Fruit fly (Drosophila melanogaster): ENCODE measurements around the gene nerfin-1.
A peak's percentile ranks its signal among the peaks of the same experiment; 100 is the strongest.

nerfin-1 gene

dm6 chr3L:917225-917624 lies 8.3 kb downstream of the nerfin-1 start (continued):
- TF ChIP-seq Fer2 (tag; optimal IDR thresholded peaks at IDR 0.05) (no peak), cg (GFP tag; optimal IDR thresholded peaks at IDR 0.05) (no peak), CG12391 (tag; optimal IDR thresholded peaks at IDR 0.05) (peak; percentile 10), Hr39 (optimal IDR thresholded peaks at IDR 0.05) (no peak), CG17385 (GFP tag; optimal IDR thresholded peaks at IDR 0.05) (peak; percentile 32), CG31224 (GFP tag; IDR thresholded peaks at IDR 0.05) (no peak), CG17361 (GFP tag; IDR thresholded peaks at IDR 0.05) (no peak), sug (tag; optimal IDR thresholded peaks at IDR 0.05) (no peak), ab (GFP tag; optimal IDR thresholded peaks at IDR 0.05) (no peak), CG7928 (GFP tag; optimal IDR thresholded peaks at IDR 0.05) (no peak), Sin3A (optimal IDR thresholded peaks at IDR 0.05) (no peak), Tbp (GFP tag; optimal IDR thresholded peaks at IDR 0.05) (no peak), Med (GFP tag) (peak; percentile 52), CG17612 (GFP tag; IDR thresholded peaks at IDR 0.05) (no peak), sd (tag; optimal IDR thresholded peaks at IDR 0.05) (no peak), sqz (GFP tag; optimal IDR thresholded peaks at IDR 0.05) (no peak), Fer1 (GFP tag; optimal IDR thresholded peaks at IDR 0.05) (peak; percentile 66), gsb-n (tag; optimal IDR thresholded peaks at IDR 0.05) (no peak), ac (GFP tag; optimal IDR thresholded peaks at IDR 0.05) (no peak), org-1 (GFP tag; optimal IDR thresholded peaks at IDR 0.05) (no peak), CG14050 (GFP tag; IDR thresholded peaks at IDR 0.05) (no peak), CG2129 (GFP tag; IDR thresholded peaks at IDR 0.05; ENCODE audit: partially characterized antibody) (no peak), abd-A (tag; optimal IDR thresholded peaks at IDR 0.05) (peak; percentile 60), CG9215 (GFP tag; IDR thresholded peaks at IDR 0.05) (no peak), CG13287 (GFP tag; IDR thresholded peaks at IDR 0.05; ENCODE audit: partially characterized antibody) (no peak), scrt (GFP tag; optimal IDR thresholded peaks at IDR 0.05) (no peak), al (GFP tag; IDR thresholded peaks at IDR 0.05) (no peak), CG8388 (GFP tag; optimal IDR thresholded peaks at IDR 0.05) (no peak), H2.0 (GFP tag; IDR thresholded peaks at IDR 0.05) (0 out of 2 replicates have a peak, but pooled peaks have one; percentile 9), zfh1 (GFP tag; IDR thresholded peaks at IDR 0.05) (0 out of 3 replicates have a peak, but pooled peaks have one; percentile 14), Six4 (GFP tag; optimal IDR thresholded peaks at IDR 0.05) (no peak), otp (GFP tag; IDR thresholded peaks at IDR 0.05) (no peak), wek (GFP tag; optimal IDR thresholded peaks at IDR 0.05) (no peak), Sox100B (GFP tag; optimal IDR thresholded peaks at IDR 0.05) (no peak), hbn (GFP tag; IDR thresholded peaks at IDR 0.05; ENCODE audit: partially characterized antibody) (no peak), crc (GFP tag; optimal IDR thresholded peaks at IDR 0.05) (no peak), CG8944 (GFP tag; optimal IDR thresholded peaks at IDR 0.05) (no peak), CG14710 (tag; optimal IDR thresholded peaks at IDR 0.05) (no peak), CG10274 (GFP tag; optimal IDR thresholded peaks at IDR 0.05) (no peak), fd3F (GFP tag; optimal IDR thresholded peaks at IDR 0.05) (no peak), cas (GFP tag; IDR thresholded peaks at IDR 0.05) (no peak), Gsc (GFP tag; IDR thresholded peaks at IDR 0.05) (no peak), Sry-β (GFP tag; optimal IDR thresholded peaks at IDR 0.05) (no peak), CG3726 (GFP tag; IDR thresholded peaks at IDR 0.05) (no peak), hth (optimal IDR thresholded peaks at IDR 0.05) (no peak), exex (tag; optimal IDR thresholded peaks at IDR 0.05) (no peak), CG18764 (GFP tag; optimal IDR thresholded peaks at IDR 0.05) (no peak), Ptx1 (GFP tag; IDR thresholded peaks at IDR 0.05) (peak; percentile 39), CG14667 (GFP tag; IDR thresholded peaks at IDR 0.05) (0 out of 2 replicates have a peak, but pooled peaks have one; percentile 41), CG7963 (GFP tag; IDR thresholded peaks at IDR 0.05; ENCODE audit: partially characterized antibody) (no peak), CG3847 (GFP tag; IDR thresholded peaks at IDR 0.05) (peak; percentile 6; the same call in 1 of the 2 replicates), stc (GFP tag; IDR thresholded peaks at IDR 0.05) (0 out of 2 replicates have a peak, but pooled peaks have one; percentile 23), toy (GFP tag; IDR thresholded peaks at IDR 0.05) (no peak)

Measured in whole organism, embryonic.